Fruit fly (Drosophila melanogaster) whole organism, embryonic: ENCODE data around the gene CG1103.
A peak's percentile ranks its signal among the peaks of the same experiment; 100 is the strongest.

Experiments used
- CG10274 ChIP-seq: fragments of 200-800 bp; sonication (Bioruptor generic); optimal IDR thresholded peaks from 3 replicates; lab custom pipeline; 2017; ENCODE audit warnings: missing biosample characterization, mild to moderate bottlenecking, missing genetic modification characterization
- CG10462 ChIP-seq: fragments of 200-800 bp; sonication (Bioruptor generic); optimal IDR thresholded peaks from 2 replicates; lab custom pipeline; 2016; ENCODE audit warnings: missing biosample characterization, missing genetic modification characterization
- CG13296 ChIP-seq: fragments of 200-800 bp; sonication (Bioruptor generic); optimal IDR thresholded peaks from 3 replicates; lab custom pipeline; 2018; ENCODE audit warnings: missing biosample characterization, mild to moderate bottlenecking, missing genetic modification characterization
- CG1602 ChIP-seq: fragments of 200-800 bp; sonication (Bioruptor generic); optimal IDR thresholded peaks from 3 replicates; lab custom pipeline; 2016; ENCODE audit warnings: missing biosample characterization, missing genetic modification characterization
- CG1647 ChIP-seq: fragments of 200-800 bp; sonication (Bioruptor generic); optimal IDR thresholded peaks from 3 replicates; lab custom pipeline; 2016; ENCODE audit warnings: missing biosample characterization, missing genetic modification characterization
- CG16815 ChIP-seq: fragments of 200-800 bp; sonication (Bioruptor generic); optimal IDR thresholded peaks from 3 replicates; lab custom pipeline; 2017; ENCODE audit warnings: missing biosample characterization, mild to moderate bottlenecking, missing genetic modification characterization
- CG17612 ChIP-seq: fragments of 200-800 bp; sonication (Bioruptor generic); IDR thresholded peaks from 2 replicates; pipeline ENCODE4 v1.3.6; 2022; ENCODE audit warnings: missing biosample characterization, missing genetic modification characterization
- CG2678 ChIP-seq: fragments of 200-800 bp; sonication (Bioruptor generic); optimal IDR thresholded peaks from 3 replicates; lab custom pipeline; 2019; ENCODE audit warnings: missing biosample characterization, mild to moderate bottlenecking, missing genetic modification characterization, moderate library complexity
- CG32772 ChIP-seq: fragments of 200-800 bp; sonication (Bioruptor generic); IDR thresholded peaks from 2 replicates; pipeline ENCODE4 v1.3.6; 2022; ENCODE audit warnings: missing biosample characterization, missing genetic modification characterization
- CG34224 ChIP-seq: fragments of 200-800 bp; sonication (Bioruptor generic); IDR thresholded peaks from 3 replicates; pipeline ENCODE4 v1.3.6; 2022; ENCODE audit warnings: missing biosample characterization, missing genetic modification characterization; ENCODE audit not compliant: partially characterized antibody
- CG3995 ChIP-seq: fragments of 200-800 bp; sonication (Bioruptor generic); optimal IDR thresholded peaks from 3 replicates; lab custom pipeline; 2016; ENCODE audit warnings: missing biosample characterization, missing genetic modification characterization
- CG8281 ChIP-seq: fragments of 200-800 bp; sonication (Bioruptor generic); optimal IDR thresholded peaks from 2 replicates; lab custom pipeline; 2018; ENCODE audit warnings: missing biosample characterization, mild to moderate bottlenecking, missing genetic modification characterization, moderate library complexity
- Dp ChIP-seq: fragments of 200-800 bp; sonication (Bioruptor generic); optimal IDR thresholded peaks from 2 replicates; lab custom pipeline; 2018; ENCODE audit warnings: missing biosample characterization, mild to moderate bottlenecking, missing genetic modification characterization, moderate library complexity
- Fer1 ChIP-seq: fragments of 200-800 bp; sonication (Bioruptor generic); optimal IDR thresholded peaks from 2 replicates; lab custom pipeline; 2017; ENCODE audit warnings: missing biosample characterization, mild to moderate bottlenecking, missing genetic modification characterization
- HLH3B ChIP-seq: fragments of 200-800 bp; sonication (Bioruptor generic); IDR thresholded peaks from 2 replicates; pipeline ENCODE4 v1.3.6; 2022; ENCODE audit warnings: missing biosample characterization, missing genetic modification characterization
- Lim3 ChIP-seq: fragments of 200-800 bp; sonication (Bioruptor generic); IDR thresholded peaks from 2 replicates; pipeline ENCODE4 v1.3.6; 2022; ENCODE audit warnings: missing biosample characterization, missing genetic modification characterization
- Lpt ChIP-seq: fragments of >200 bp; optimal IDR thresholded peaks from 2 replicates; lab custom pipeline; 2018; ENCODE audit warnings: missing biosample characterization, missing genetic modification characterization
- Meics ChIP-seq: fragments of 200-800 bp; sonication (Bioruptor generic); optimal IDR thresholded peaks from 2 replicates; lab custom pipeline; 2017; ENCODE audit warnings: missing biosample characterization, mild to moderate bottlenecking, missing genetic modification characterization
- Mes4 ChIP-seq: fragments of 200-800 bp; sonication (Bioruptor generic); optimal IDR thresholded peaks from 2 replicates; lab custom pipeline; 2016; ENCODE audit warnings: missing biosample characterization, missing genetic modification characterization
- NK7.1 ChIP-seq: fragments of 200-800 bp; sonication (Bioruptor generic); optimal IDR thresholded peaks from 3 replicates; lab custom pipeline; 2016; ENCODE audit warnings: missing biosample characterization, missing genetic modification characterization
- Nf-YB ChIP-seq: fragments of 200-800 bp; sonication (Bioruptor generic); optimal IDR thresholded peaks from 3 replicates; lab custom pipeline; 2019; ENCODE audit warnings: missing biosample characterization, mild to moderate bottlenecking, missing genetic modification characterization, moderate library complexity
- Nf-YC ChIP-seq: fragments of 200-800 bp; optimal IDR thresholded peaks from 3 replicates; lab custom pipeline; 2019; ENCODE audit warnings: missing biosample characterization, mild to moderate bottlenecking, missing genetic modification characterization, moderate library complexity
- Pdp1 ChIP-seq, 2 experiments: fragments of 200-800 bp; sonication (Bioruptor generic); optimal IDR thresholded peaks; 3 replicates each; lab custom pipeline; 2016; ENCODE audit warnings: missing biosample characterization in 2 of 2, missing genetic modification characterization in 2 of 2, mild to moderate bottlenecking in 1 of 2, moderate library complexity in 1 of 2
- Six4 ChIP-seq: fragments of 200-800 bp; sonication (Bioruptor generic); optimal IDR thresholded peaks from 2 replicates; lab custom pipeline; 2016; ENCODE audit warnings: missing biosample characterization, missing genetic modification characterization
- Sry-δ ChIP-seq: fragments of 200-800 bp; sonication (Bioruptor generic); optimal IDR thresholded peaks from 2 replicates; lab custom pipeline; 2016; ENCODE audit warnings: missing biosample characterization, missing genetic modification characterization
- TFAM ChIP-seq: fragments of 200-800 bp; sonication (Bioruptor generic); optimal IDR thresholded peaks from 2 replicates; lab custom pipeline; 2017; ENCODE audit warnings: missing biosample characterization, missing genetic modification characterization, inconsistent platforms
- Vsx1 ChIP-seq: fragments of 200-800 bp; sonication (Bioruptor generic); optimal IDR thresholded peaks from 2 replicates; lab custom pipeline; 2017; ENCODE audit warnings: missing biosample characterization, mild to moderate bottlenecking, missing genetic modification characterization, missing genetic modification reagents
- bigmax ChIP-seq: fragments of 200-800 bp; sonication (Bioruptor generic); optimal IDR thresholded peaks from 2 replicates; lab custom pipeline; 2018; ENCODE audit warnings: missing biosample characterization, mild to moderate bottlenecking, missing genetic modification characterization
- bowl ChIP-seq: fragments of 200-800 bp; sonication (Bioruptor generic); IDR thresholded peaks from 2 replicates; pipeline ENCODE4 v1.3.6; 2022; ENCODE audit warnings: missing biosample characterization, missing genetic modification characterization
- ci ChIP-seq: fragments of 200-800 bp; sonication (Bioruptor generic); IDR thresholded peaks from 3 replicates; pipeline ENCODE4 v1.3.6; 2022; ENCODE audit warnings: missing biosample characterization, missing genetic modification characterization
- corto ChIP-seq: fragments of 200-800 bp; sonication (Bioruptor generic); optimal IDR thresholded peaks from 2 replicates; lab custom pipeline; 2016; ENCODE audit warnings: missing biosample characterization, mild to moderate bottlenecking, missing genetic modification characterization, moderate library complexity
- crc ChIP-seq: fragments of 200-800 bp; sonication (Bioruptor generic); optimal IDR thresholded peaks from 2 replicates; lab custom pipeline; 2016; ENCODE audit warnings: missing biosample characterization, missing genetic modification characterization
- croc ChIP-seq: fragments of 200-800 bp; sonication (Bioruptor generic); conservative IDR thresholded peaks from 3 replicates; pipeline ENCODE4 v1.3.6; 2022; ENCODE audit warnings: missing biosample characterization, missing genetic modification characterization
- cwo ChIP-seq: fragments of 200-800 bp; sonication (Bioruptor generic); optimal IDR thresholded peaks from 3 replicates; lab custom pipeline; 2017; ENCODE audit warnings: missing biosample characterization, missing genetic modification characterization, mild to moderate bottlenecking, moderate library complexity, missing genetic modification reagents
- disco-r ChIP-seq: fragments of 200-800 bp; sonication (Bioruptor generic); optimal IDR thresholded peaks from 2 replicates; lab custom pipeline; 2016; ENCODE audit warnings: missing biosample characterization, missing genetic modification characterization
- dysf ChIP-seq: fragments of 200-800 bp; sonication (Bioruptor generic); IDR thresholded peaks from 3 replicates; pipeline ENCODE4 v1.3.6; 2022; ENCODE audit warnings: missing biosample characterization, missing genetic modification characterization
- emc ChIP-seq: fragments of 200-800 bp; sonication (Bioruptor generic); optimal IDR thresholded peaks from 2 replicates; lab custom pipeline; 2016; ENCODE audit warnings: missing biosample characterization, missing genetic modification characterization
- ewg ChIP-seq: fragments of 200-800 bp; sonication (Bioruptor generic); optimal IDR thresholded peaks from 3 replicates; lab custom pipeline; 2017; ENCODE audit warnings: mild to moderate bottlenecking, missing biosample characterization, missing genetic modification reagents, missing genetic modification characterization
- fru ChIP-seq: fragments of >200 bp; optimal IDR thresholded peaks from 2 replicates; lab custom pipeline; 2017
- gcm2 ChIP-seq: fragments of 200-800 bp; sonication (Bioruptor generic); optimal IDR thresholded peaks from 2 replicates; lab custom pipeline; 2016; ENCODE audit warnings: missing biosample characterization, missing genetic modification characterization
- jigr1 ChIP-seq: fragments of 200-800 bp; sonication (Bioruptor generic); IDR thresholded peaks from 3 replicates; pipeline ENCODE4 v1.3.6; 2022; ENCODE audit warnings: missing biosample characterization, missing genetic modification characterization
- jing ChIP-seq: fragments of 200-800 bp; sonication (Bioruptor generic); optimal IDR thresholded peaks from 2 replicates; lab custom pipeline; 2018; ENCODE audit warnings: missing biosample characterization, mild to moderate bottlenecking, missing genetic modification characterization
- kay ChIP-seq: fragments of 200-800 bp; sonication (Bioruptor generic); optimal IDR thresholded peaks from 2 replicates; lab custom pipeline; 2016; ENCODE audit warnings: missing biosample characterization, missing genetic modification characterization
- phol ChIP-seq: fragments of 200-800 bp; sonication (Bioruptor generic); optimal IDR thresholded peaks from 3 replicates; lab custom pipeline; 2018; ENCODE audit warnings: missing biosample characterization, mild to moderate bottlenecking, missing genetic modification characterization, moderate library complexity
- pzg ChIP-seq: fragments of 200-800 bp; sonication (Bioruptor generic); optimal IDR thresholded peaks from 3 replicates; lab custom pipeline; 2018; ENCODE audit warnings: missing biosample characterization, mild to moderate bottlenecking, missing genetic modification characterization, moderate library complexity
- sima ChIP-seq: fragments of 200-800 bp; sonication (Bioruptor generic); optimal IDR thresholded peaks from 2 replicates; lab custom pipeline; 2016; ENCODE audit warnings: missing biosample characterization, missing genetic modification characterization
- tx ChIP-seq: fragments of 200-800 bp; sonication (Bioruptor generic); optimal IDR thresholded peaks from 2 replicates; lab custom pipeline; 2016; ENCODE audit warnings: missing biosample characterization, missing genetic modification characterization
- yki ChIP-seq: fragments of >200 bp; optimal IDR thresholded peaks from 3 replicates; lab custom pipeline; 2018
- zfh1 ChIP-seq: fragments of 200-800 bp; sonication (Bioruptor generic); IDR thresholded peaks from 3 replicates; pipeline ENCODE4 v1.3.6; 2022; ENCODE audit warnings: missing biosample characterization, missing genetic modification characterization

The CG1103 gene

DNA sequence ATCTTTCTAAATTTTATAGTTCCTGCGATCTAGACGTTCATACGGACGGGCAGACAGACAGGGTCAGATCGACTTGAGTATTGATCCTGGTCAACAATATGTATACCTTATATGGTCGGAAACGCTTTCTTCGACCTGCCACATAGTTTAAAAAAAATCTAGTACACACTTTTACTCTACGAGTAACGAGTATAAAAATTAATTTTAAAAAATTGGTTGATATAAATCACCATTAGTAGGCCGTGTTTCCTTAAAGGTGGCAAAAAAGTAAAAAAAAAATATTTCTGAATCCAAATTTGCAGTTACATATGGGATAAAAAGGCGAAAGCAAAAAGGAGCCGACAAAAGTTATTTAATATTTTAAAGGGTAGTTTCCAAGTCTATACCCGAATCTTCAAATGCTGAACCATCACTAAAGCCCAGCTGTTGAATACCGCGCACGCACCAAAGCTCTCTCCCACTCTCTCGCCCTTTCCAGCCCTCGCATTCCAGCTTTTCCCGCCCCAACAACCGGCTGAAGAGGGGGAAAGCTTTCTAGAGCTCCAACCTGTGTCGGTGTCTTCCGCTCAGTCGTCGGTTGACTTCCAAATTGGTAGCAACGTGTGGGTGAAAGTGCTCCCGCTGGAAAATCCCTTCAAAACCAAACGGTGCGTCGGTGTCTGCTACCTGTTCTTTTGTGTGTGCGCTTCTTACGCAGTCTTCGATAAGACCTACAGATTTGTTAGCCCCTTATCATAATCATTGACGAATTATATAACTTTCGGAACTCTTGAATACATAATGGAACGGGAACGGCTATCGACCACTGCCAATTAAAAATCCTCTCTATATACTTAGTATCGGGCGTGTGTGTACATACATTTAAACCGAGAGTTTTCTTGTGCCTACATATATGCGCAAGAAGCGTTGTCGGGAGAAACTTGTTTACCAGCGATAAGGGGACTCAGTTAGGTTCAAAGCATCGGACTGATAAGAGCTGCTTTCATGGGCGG lies 41.1 kb downstream of the CG1103 start, which contains the start of gene Sfxn1-3 (continued):
- no peak; the same call in 2 of the 3 replicates for TF ChIP-seq zfh1 (GFP tag; lab: Robert Waterston, UW)
- peak; percentile 12 for TF ChIP-seq Dp
- TF ChIP-seq CG2678: peak; percentile 55
- peak; percentile 80 for TF ChIP-seq Fer1 (GFP tag; lab: Kevin White, UChicago)
- no peak for TF ChIP-seq CG16815 (GFP tag; lab: Kevin White, UChicago)
- peak; percentile 91 for TF ChIP-seq ewg (GFP tag; lab: Kevin White, UChicago)
- TF ChIP-seq kay (GFP tag; lab: Kevin White, UChicago): peak; percentile 16
- peak; percentile 56; the same call in 2 of the 3 replicates for TF ChIP-seq CG34224
- TF ChIP-seq Nf-YB (GFP tag; lab: Kevin White, UChicago): peak; percentile 22
- no peak for TF ChIP-seq CG3995 (GFP tag; lab: Kevin White, UChicago)
- TF ChIP-seq pzg (GFP tag; lab: Kevin White, UChicago): peak; percentile 49
- TF ChIP-seq gcm2 (GFP tag; lab: Kevin White, UChicago): peak; percentile 42
- TF ChIP-seq fru (lab: Kevin White, UChicago): no peak
- TF ChIP-seq CG17612: no peak
- peak; percentile 60 for TF ChIP-seq CG13296 (GFP tag; lab: Kevin White, UChicago)
- TF ChIP-seq disco-r (GFP tag; lab: Kevin White, UChicago): no peak
- no peak for TF ChIP-seq CG32772 (GFP tag; lab: Robert Waterston, UW)
- peak; percentile 78 for TF ChIP-seq Sry-δ (GFP tag; lab: Kevin White, UChicago)
- TF ChIP-seq Lpt (GFP tag; lab: Kevin White, UChicago): no peak
- peak; percentile 45 for TF ChIP-seq Meics (GFP tag; lab: Kevin White, UChicago)
- peak; percentile 13 to 99 for TF ChIP-seq Pdp1 (GFP tag; optimal IDR thresholded peaks at IDR 0.05; lab: Kevin White, UChicago)
- TF ChIP-seq croc (GFP tag; lab: Robert Waterston, UW): no peak
- TF ChIP-seq corto (GFP tag; lab: Kevin White, UChicago): no peak
- TF ChIP-seq tx (GFP tag; lab: Kevin White, UChicago): no peak
- no peak for TF ChIP-seq jing (GFP tag; lab: Kevin White, UChicago)
- TF ChIP-seq Mes4 (GFP tag; lab: Kevin White, UChicago): peak; percentile 2
- TF ChIP-seq NK7.1 (GFP tag; lab: Kevin White, UChicago): no peak
- TF ChIP-seq bigmax: no peak
- TF ChIP-seq CG1647 (GFP tag; lab: Kevin White, UChicago): no peak
- TF ChIP-seq jigr1: no peak
- no peak for TF ChIP-seq yki
- TF ChIP-seq CG1602 (GFP tag; lab: Kevin White, UChicago): peak; percentile 16
- peak; percentile 73 for TF ChIP-seq ci (GFP tag; lab: Robert Waterston, UW)
- TF ChIP-seq CG8281 (tag; lab: Kevin White, UChicago): no peak
- TF ChIP-seq HLH3B (GFP tag; lab: Robert Waterston, UW): 0 out of 2 replicates have a peak, but pooled peaks have one; percentile 8
- TF ChIP-seq dysf (GFP tag; lab: Robert Waterston, UW): 0 out of 3 replicates have a peak, but pooled peaks have one; percentile 20
- peak; percentile 20 for TF ChIP-seq phol (tag; lab: Kevin White, UChicago)
- TF ChIP-seq bowl: peak; percentile 28; the same call in 1 of the 2 replicates
- no peak for TF ChIP-seq TFAM (GFP tag; lab: Kevin White, UChicago)
- TF ChIP-seq cwo (GFP tag; lab: Kevin White, UChicago): peak; percentile 73
- no peak for TF ChIP-seq CG10274 (GFP tag; lab: Kevin White, UChicago)
- TF ChIP-seq sima (GFP tag; lab: Kevin White, UChicago): no peak
- peak; percentile 56 for TF ChIP-seq Vsx1 (GFP tag; lab: Kevin White, UChicago)
- TF ChIP-seq Lim3 (GFP tag; lab: Robert Waterston, UW): no peak
- no peak for TF ChIP-seq crc
- peak; percentile 11 for TF ChIP-seq CG10462 (GFP tag; lab: Kevin White, UChicago)
- no peak for TF ChIP-seq emc
- TF ChIP-seq Nf-YC (tag; lab: Kevin White, UChicago): peak; percentile 56
- TF ChIP-seq Six4: no peak
